Worm (Caenorhabditis elegans): ENCODE measurements around the gene F56D5.6.

F56D5.6 gene

DNA sequence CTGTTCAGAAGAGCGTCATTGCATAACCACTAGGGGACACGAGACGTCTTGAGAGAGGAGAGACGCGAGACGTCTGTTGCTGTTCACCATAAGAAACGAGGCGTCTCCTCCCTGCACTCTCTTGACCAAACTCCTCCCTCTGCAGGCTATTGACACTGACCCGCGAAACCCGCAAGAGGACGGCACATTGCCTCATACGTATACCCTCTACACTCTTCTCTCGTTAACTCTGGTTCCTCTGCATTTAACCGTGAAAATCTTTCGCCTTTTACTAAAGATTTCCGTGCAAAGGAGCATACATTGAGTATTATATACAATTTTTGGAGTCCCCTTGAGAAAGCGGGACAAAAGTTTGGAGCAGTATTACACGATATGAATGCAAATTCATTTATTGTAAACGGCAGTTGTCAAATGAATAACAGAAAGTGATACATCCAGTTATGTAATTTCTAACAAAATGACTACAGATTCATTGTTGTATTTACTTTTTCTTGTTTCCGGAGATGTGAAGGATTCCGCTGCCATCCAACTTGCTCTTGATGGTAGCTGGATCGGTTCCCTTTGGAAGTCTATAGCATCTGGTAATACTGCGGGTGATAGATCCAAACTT is 42.8 kb downstream of the F56D5.6 start (continued):
- TF ChIP-seq lin-35 (GFP tag; optimal IDR thresholded peaks at IDR 0.05) = peak in 1 of 3 experiments; percentile 81
- peak; percentile 84 for TF ChIP-seq attf-5 (GFP tag; optimal IDR thresholded peaks at IDR 0.05)
- TF ChIP-seq F49E8.2 (tag; optimal IDR thresholded peaks at IDR 0.05; ENCODE audit: insufficient read depth) = peak; percentile 90
- peak; percentile 76 for TF ChIP-seq lir-1 (GFP tag; conservative IDR thresholded peaks at IDR 0.05)
- no peak for TF ChIP-seq ztf-22 (GFP tag; optimal IDR thresholded peaks at IDR 0.05)
- TF ChIP-seq snpc-1.1 (tag; optimal IDR thresholded peaks at IDR 0.05; ENCODE audit: insufficient read depth) = peak; percentile 97
- peak; percentile 39 for TF ChIP-seq B0261.1 (tag; optimal IDR thresholded peaks at IDR 0.05)
- no peak for TF ChIP-seq F57C9.4 (tag; optimal IDR thresholded peaks at IDR 0.05)
- TF ChIP-seq egl-44 (GFP tag; IDR thresholded peaks at IDR 0.05) = peak; percentile 81
- TF ChIP-seq cebp-2 (GFP tag; IDR thresholded peaks at IDR 0.05) = 0 out of 2 replicates have a peak, but pooled peaks have one; percentile 22
- peak; percentile 53 for TF ChIP-seq ceh-91 (GFP tag; IDR thresholded peaks at IDR 0.05)
- 0 out of 2 replicates have a peak, but pooled peaks have one; percentile 14 for TF ChIP-seq ceh-58 (GFP tag; IDR thresholded peaks at IDR 0.05)
- peak; percentile 69 for TF ChIP-seq ztf-18 (tag; optimal IDR thresholded peaks at IDR 0.05)
- TF ChIP-seq mxl-1 (tag; optimal IDR thresholded peaks at IDR 0.05) = no peak

- TF ChIP-seq lin-40 (tag; optimal IDR thresholded peaks at IDR 0.05) (no peak), unc-62 (GFP tag; optimal IDR thresholded peaks at IDR 0.05) (no peak), ekl-4 (GFP tag; IDR thresholded peaks at IDR 0.05) (no peak), egl-44 (GFP tag; IDR thresholded peaks at IDR 0.05) (no peak), F57A8.1 (GFP tag; optimal IDR thresholded peaks at IDR 0.05) (no peak), let-526 (GFP tag; IDR thresholded peaks at IDR 0.05) (no peak), ets-4 (GFP tag; optimal IDR thresholded peaks at IDR 0.05) (no peak), akir-1 (GFP tag; optimal IDR thresholded peaks at IDR 0.05) (no peak), F49E8.2 (tag; optimal IDR thresholded peaks at IDR 0.05; ENCODE audit: insufficient read depth) (no peak), Y67H2A.10 (GFP tag; conservative IDR thresholded peaks at IDR 0.05) (no peak)
These were observed 43.7 kb downstream of the F56D5.6 start, which contains the start of gene hsp-12.3 for ce11 chrIV:9445407-9445806. hsp-12.3 (minus strand) TSS chrIV:9445507.

DNA sequence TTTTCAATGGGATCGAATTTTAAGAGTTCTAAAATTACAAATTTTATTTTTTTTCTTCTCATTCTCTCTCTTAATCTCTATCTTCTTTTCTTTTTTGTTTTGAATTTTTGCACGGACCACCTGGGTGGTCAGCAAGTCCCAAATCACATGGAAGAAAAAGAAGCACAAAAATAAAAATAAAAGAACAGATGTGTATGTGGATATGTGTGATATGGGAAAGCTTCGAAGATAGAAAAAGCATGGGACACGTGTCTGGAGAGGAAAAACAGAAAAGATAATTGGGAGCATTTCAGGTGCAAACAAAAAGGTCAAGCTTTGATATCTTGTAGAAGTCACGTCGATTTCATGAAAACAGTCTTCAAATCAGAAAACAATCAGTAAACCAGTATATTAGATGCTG is 45.5 kb downstream of the F56D5.6 start, which contains the start of gene hsp-12.6:
TSS of gene hsp-12.6 (minus strand) at position 20 of the 400 bp plus-strand sequence.
- TF ChIP-seq K12H6.12 (tag; optimal IDR thresholded peaks at IDR 0.05) (peak; percentile 2), let-607 (tag; optimal IDR thresholded peaks at IDR 0.05) (no peak)

- TF ChIP-seq mcd-1 (GFP tag; IDR thresholded peaks at IDR 0.05) (no peak), C06A6.2 (GFP tag; conservative IDR thresholded peaks at IDR 0.05) (no peak), ZK185.1 (tag; optimal IDR thresholded peaks at IDR 0.05; ENCODE audit: poor library complexity, severe bottlenecking) (no peak), ztf-26 (tag; optimal IDR thresholded peaks at IDR 0.05) (no peak), Y53F4B.3 (GFP tag; IDR thresholded peaks at IDR 0.05) (no peak), snpc-1.1 (tag; optimal IDR thresholded peaks at IDR 0.05; ENCODE audit: insufficient read depth) (no peak), F57A8.1 (GFP tag; optimal IDR thresholded peaks at IDR 0.05) (no peak), akir-1 (GFP tag; optimal IDR thresholded peaks at IDR 0.05) (no peak), F37B4.10 (GFP tag; IDR thresholded peaks at IDR 0.05) (no peak), aptf-2 (GFP tag; conservative IDR thresholded peaks at IDR 0.05) (no peak), dpl-1 (GFP tag; optimal IDR thresholded peaks at IDR 0.05) (no peak), K11D2.4 (GFP tag; IDR thresholded peaks at IDR 0.05) (no peak), hmg-1.2 (GFP tag; IDR thresholded peaks at IDR 0.05) (no peak; the same call in 1 of the 2 replicates), mes-4 (tag; optimal IDR thresholded peaks at IDR 0.05) (no peak)
These were observed 48.7 kb downstream of the F56D5.6 start, which contains the start of gene cpin-1 for ce11 chrIV:9450375-9450774. cpin-1 (plus strand) TSS chrIV:9450675.

Data from whole organism, young adult.